Worm (Caenorhabditis elegans): ENCODE results near the gene F27D9.2.
A peak's percentile ranks its signal among the peaks of the same experiment; 100 is the strongest.

The F27D9.2 gene

ce11 chrX:7659591-7660433, 13.0 kb upstream of the F27D9.2 start:
- TF ChIP-seq dmd-4 (tag; optimal IDR thresholded peaks at IDR 0.05) (no peak), lin-13 (GFP tag; optimal IDR thresholded peaks at IDR 0.05) (no peak), gmeb-1 (tag; optimal IDR thresholded peaks at IDR 0.05) (peak; percentile 4), unc-55 (GFP tag; optimal IDR thresholded peaks at IDR 0.05) (no peak), sma-9 (GFP tag; optimal IDR thresholded peaks at IDR 0.05) (peak; percentile 8), sma-9 (tag; optimal IDR thresholded peaks at IDR 0.05) (no peak), nhr-23 (tag; optimal IDR thresholded peaks at IDR 0.05) (no peak), nhr-129 (tag; optimal IDR thresholded peaks at IDR 0.05) (peak; percentile 73), nhr-10 (tag; optimal IDR thresholded peaks at IDR 0.05) (no peak), nhr-237 (tag; optimal IDR thresholded peaks at IDR 0.05) (no peak), alr-1 (tag; optimal IDR thresholded peaks at IDR 0.05) (no peak), mab-5 (tag; optimal IDR thresholded peaks at IDR 0.05) (no peak), C34F6.9 (tag; optimal IDR thresholded peaks at IDR 0.05) (no peak), sem-4 (tag; optimal IDR thresholded peaks at IDR 0.05) (no peak), ztf-4 (tag; optimal IDR thresholded peaks at IDR 0.05) (no peak), blmp-1 (tag; optimal IDR thresholded peaks at IDR 0.05; ENCODE audit: insufficient read depth) (peak; percentile 34), skn-1 (tag; optimal IDR thresholded peaks at IDR 0.05) (no peak), nhr-12 (tag; optimal IDR thresholded peaks at IDR 0.05) (no peak), ceh-82 (tag; optimal IDR thresholded peaks at IDR 0.05) (no peak), F13H6.1 (tag; optimal IDR thresholded peaks at IDR 0.05) (peak; percentile 14), ceh-16 (tag; optimal IDR thresholded peaks at IDR 0.05) (no peak), nhr-25 (tag; optimal IDR thresholded peaks at IDR 0.05) (peak; percentile 34), zag-1 (tag; optimal IDR thresholded peaks at IDR 0.05) (no peak), ama-1 (optimal IDR thresholded peaks at IDR 0.05) (no peak), lsy-2 (tag; optimal IDR thresholded peaks at IDR 0.05) (peak in 1 of 2 experiments; percentile 36)

- TF ChIP-seq crh-2 (tag; optimal IDR thresholded peaks at IDR 0.05) (no peak), sem-4 (tag; optimal IDR thresholded peaks at IDR 0.05) (no peak), ztf-11 (tag; optimal IDR thresholded peaks at IDR 0.05) (no peak), ztf-4 (tag; optimal IDR thresholded peaks at IDR 0.05) (no peak), Y55F3AM.14 (GFP tag; optimal IDR thresholded peaks at IDR 0.05) (no peak), elt-3 (tag; optimal IDR thresholded peaks at IDR 0.05) (no peak), lin-13 (GFP tag; optimal IDR thresholded peaks at IDR 0.05) (peak; percentile 9), ama-1 (optimal IDR thresholded peaks at IDR 0.05) (peak; percentile 3), unc-39 (tag; optimal IDR thresholded peaks at IDR 0.05) (no peak), C34F6.9 (tag; optimal IDR thresholded peaks at IDR 0.05) (peak; percentile 43), lsy-2 (tag; optimal IDR thresholded peaks at IDR 0.05) (no peak), nhr-11 (tag; optimal IDR thresholded peaks at IDR 0.05) (no peak), F13H6.1 (tag; optimal IDR thresholded peaks at IDR 0.05) (peak; percentile 2), nhr-21 (tag; optimal IDR thresholded peaks at IDR 0.05) (no peak), ceh-16 (tag; optimal IDR thresholded peaks at IDR 0.05) (no peak), sma-9 (GFP tag; optimal IDR thresholded peaks at IDR 0.05) (no peak), sma-9 (tag; optimal IDR thresholded peaks at IDR 0.05) (no peak), R02D3.7 (tag; optimal IDR thresholded peaks at IDR 0.05) (no peak), lin-11 (tag; optimal IDR thresholded peaks at IDR 0.05) (no peak), nhr-129 (tag; optimal IDR thresholded peaks at IDR 0.05) (peak; percentile 49), nhr-12 (tag; optimal IDR thresholded peaks at IDR 0.05) (no peak), nhr-23 (tag; optimal IDR thresholded peaks at IDR 0.05) (no peak), peb-1 (tag; optimal IDR thresholded peaks at IDR 0.05) (no peak)
Measured at ce11 chrX:7660919-7661557, 11.8 kb upstream of the F27D9.2 start, which contains the start of gene pcca-1. TSS of gene pcca-1 (minus strand) at chrX:7660986.

ce11 chrX:7661628-7662027, 11.2 kb upstream of the F27D9.2 start:
- TF ChIP-seq nhr-129 (tag; optimal IDR thresholded peaks at IDR 0.05) (peak; percentile 75), lin-13 (GFP tag; optimal IDR thresholded peaks at IDR 0.05) (peak; percentile 62), sma-3 (GFP tag; optimal IDR thresholded peaks at IDR 0.05) (peak; percentile 31), lsy-2 (tag; optimal IDR thresholded peaks at IDR 0.05) (peak in 1 of 2 experiments; percentile 26), nhr-6 (tag; optimal IDR thresholded peaks at IDR 0.05) (no peak), ztf-11 (tag; optimal IDR thresholded peaks at IDR 0.05) (no peak), unc-55 (GFP tag; optimal IDR thresholded peaks at IDR 0.05) (peak; percentile 58), blmp-1 (tag; optimal IDR thresholded peaks at IDR 0.05; ENCODE audit: insufficient read depth) (peak; percentile 23), gmeb-1 (tag; optimal IDR thresholded peaks at IDR 0.05) (peak; percentile 48), F13H6.1 (tag; optimal IDR thresholded peaks at IDR 0.05) (peak; percentile 19), nhr-25 (tag; optimal IDR thresholded peaks at IDR 0.05) (peak; percentile 10), dmd-4 (tag; optimal IDR thresholded peaks at IDR 0.05) (no peak), sma-9 (GFP tag; optimal IDR thresholded peaks at IDR 0.05) (peak; percentile 62), sma-9 (tag; optimal IDR thresholded peaks at IDR 0.05) (no peak), crh-2 (tag; optimal IDR thresholded peaks at IDR 0.05) (peak; percentile 31), nhr-21 (tag; optimal IDR thresholded peaks at IDR 0.05) (peak; percentile 24), R02D3.7 (tag; optimal IDR thresholded peaks at IDR 0.05) (no peak), C34F6.9 (tag; optimal IDR thresholded peaks at IDR 0.05) (peak; percentile 4)

All from whole organism, L2 larva.